Fruit fly (Drosophila melanogaster) whole organism, embryonic: ENCODE data around the gene OtopLc.

Source experiments
- Ada2b ChIP-seq: fragments of 200-800 bp; sonication (Bioruptor generic); IDR thresholded peaks from 2 replicates; pipeline ENCODE4 v1.3.6; 2022; ENCODE audit warnings: missing biosample characterization, missing genetic modification characterization
- Asciz ChIP-seq: fragments of 200-800 bp; sonication (Bioruptor generic); optimal IDR thresholded peaks from 2 replicates; lab custom pipeline; 2017; ENCODE audit warnings: missing biosample characterization, mild to moderate bottlenecking, missing genetic modification characterization, missing genetic modification reagents
- Blimp-1 ChIP-seq: fragments of 200-800 bp; sonication (Bioruptor generic); optimal IDR thresholded peaks from 3 replicates; lab custom pipeline; 2018; ENCODE audit warnings: missing biosample characterization, missing genetic modification characterization, mild to moderate bottlenecking, moderate library complexity, missing genetic modification reagents
- CG1024 ChIP-seq: fragments of 200-800 bp; sonication (Bioruptor generic); IDR thresholded peaks from 2 replicates; pipeline ENCODE4 v1.3.6; 2022; ENCODE audit warnings: missing biosample characterization, missing genetic modification characterization
- CG10274 ChIP-seq: fragments of 200-800 bp; sonication (Bioruptor generic); optimal IDR thresholded peaks from 3 replicates; lab custom pipeline; 2017; ENCODE audit warnings: missing biosample characterization, mild to moderate bottlenecking, missing genetic modification characterization
- CG10321 ChIP-seq: fragments of 200-800 bp; sonication (Bioruptor generic); IDR thresholded peaks from 2 replicates; pipeline ENCODE4 v1.3.6; 2022; ENCODE audit warnings: missing biosample characterization, missing genetic modification characterization
- CG10366 ChIP-seq: fragments of 200-800 bp; sonication (Bioruptor generic); IDR thresholded peaks from 2 replicates; pipeline ENCODE4 v1.3.6; 2022; ENCODE audit warnings: missing biosample characterization, missing genetic modification characterization
- CG11247 ChIP-seq: fragments of 200-800 bp; sonication (Bioruptor generic); IDR thresholded peaks from 2 replicates; pipeline ENCODE4 v1.3.6; 2022; ENCODE audit warnings: missing biosample characterization, missing genetic modification characterization
- CG11723 ChIP-seq: fragments of 200-800 bp; sonication (Bioruptor generic); optimal IDR thresholded peaks from 2 replicates; lab custom pipeline; 2017; ENCODE audit warnings: missing biosample characterization, mild to moderate bottlenecking, missing genetic modification characterization
- CG17361 ChIP-seq: fragments of 200-800 bp; sonication (Bioruptor generic); IDR thresholded peaks from 3 replicates; pipeline ENCODE4 v1.3.6; 2022; ENCODE audit warnings: missing biosample characterization, missing genetic modification characterization
- CG1832 ChIP-seq: fragments of 200-800 bp; sonication (Bioruptor generic); optimal IDR thresholded peaks from 2 replicates; lab custom pipeline; 2017; ENCODE audit warnings: missing biosample characterization, mild to moderate bottlenecking, missing genetic modification characterization, inconsistent platforms
- CG2116 ChIP-seq: fragments of 200-800 bp; sonication (Bioruptor generic); optimal IDR thresholded peaks from 3 replicates; lab custom pipeline; 2018; ENCODE audit warnings: missing biosample characterization, mild to moderate bottlenecking, missing genetic modification characterization
- CG2129 ChIP-seq: fragments of 200-800 bp; sonication (Bioruptor generic); IDR thresholded peaks from 2 replicates; pipeline ENCODE4 v1.3.6; 2022; ENCODE audit warnings: missing biosample characterization, missing genetic modification characterization; ENCODE audit not compliant: partially characterized antibody
- CG3065 ChIP-seq: fragments of 200-800 bp; sonication (Bioruptor generic); optimal IDR thresholded peaks from 2 replicates; lab custom pipeline; 2016; ENCODE audit warnings: missing biosample characterization, missing genetic modification characterization
- CG34422 ChIP-seq: fragments of 200-800 bp; sonication (Bioruptor generic); IDR thresholded peaks from 3 replicates; pipeline ENCODE4 v1.3.6; 2022; ENCODE audit warnings: missing biosample characterization, missing genetic modification characterization
- CG7839 ChIP-seq: fragments of 200-800 bp; sonication (Bioruptor generic); optimal IDR thresholded peaks from 3 replicates; lab custom pipeline; 2018; ENCODE audit warnings: missing biosample characterization, mild to moderate bottlenecking, missing genetic modification characterization, moderate library complexity
- Camta ChIP-seq: fragments of 200-800 bp; sonication (Bioruptor generic); optimal IDR thresholded peaks from 2 replicates; lab custom pipeline; 2016; ENCODE audit warnings: missing biosample characterization, missing genetic modification characterization
- D19A ChIP-seq: fragments of 200-800 bp; optimal IDR thresholded peaks from 3 replicates; lab custom pipeline; 2019; ENCODE audit warnings: missing biosample characterization, mild to moderate bottlenecking, missing genetic modification characterization, moderate library complexity
- Dek ChIP-seq: fragments of 200-800 bp; sonication (Bioruptor generic); optimal IDR thresholded peaks from 3 replicates; lab custom pipeline; 2019; ENCODE audit warnings: missing biosample characterization, mild to moderate bottlenecking, missing genetic modification characterization, moderate library complexity
- HHEX ChIP-seq: fragments of 200-800 bp; sonication (Bioruptor generic); optimal IDR thresholded peaks from 3 replicates; lab custom pipeline; 2017; ENCODE audit warnings: missing biosample characterization, mild to moderate bottlenecking, missing genetic modification characterization, missing genetic modification reagents
- Hr3 ChIP-seq: fragments of 200-800 bp; sonication (Bioruptor generic); optimal IDR thresholded peaks from 3 replicates; lab custom pipeline; 2016; ENCODE audit warnings: missing biosample characterization, missing genetic modification characterization
- Hr39 ChIP-seq: fragments of >200 bp; optimal IDR thresholded peaks from 2 replicates; lab custom pipeline; 2017
- Hr51 ChIP-seq, 2 experiments: fragments of 200-800 bp; sonication (Bioruptor generic); optimal IDR thresholded peaks; 2 replicates in 1 of 2; 3 replicates in 1 of 2; lab custom pipeline; 2016 to 2018; ENCODE audit warnings: missing biosample characterization in 2 of 2, missing genetic modification characterization in 2 of 2, mild to moderate bottlenecking in 1 of 2, moderate library complexity in 1 of 2
- Hr78 ChIP-seq, 2 experiments: fragments of 200-800 bp in 1 of 2; fragments of >200 bp in 1 of 2; sonication (Bioruptor generic) in 1 of 2; optimal IDR thresholded peaks; 2 replicates each; lab custom pipeline; 2017 to 2019; ENCODE audit warnings: missing biosample characterization in 2 of 2, missing genetic modification characterization in 2 of 2, mild to moderate bottlenecking in 1 of 2, moderate library complexity in 1 of 2
- MESR4 ChIP-seq: fragments of 200-800 bp; sonication (Bioruptor generic); optimal IDR thresholded peaks from 2 replicates; lab custom pipeline; 2018; ENCODE audit warnings: missing biosample characterization, mild to moderate bottlenecking, missing genetic modification characterization, moderate library complexity
- Med ChIP-seq: fragments of 200-800 bp; sonication (Bioruptor generic); peaks from one replicate; lab custom pipeline; 2016; ENCODE audit warnings: missing biosample characterization, missing genetic modification characterization, mild to moderate bottlenecking, inconsistent platforms, moderate library complexity
- Myb ChIP-seq: fragments of 200-800 bp; sonication (Bioruptor generic); optimal IDR thresholded peaks from 2 replicates; lab custom pipeline; 2016; ENCODE audit warnings: missing biosample characterization, missing genetic modification characterization
- Nf-YC ChIP-seq: fragments of 200-800 bp; optimal IDR thresholded peaks from 3 replicates; lab custom pipeline; 2019; ENCODE audit warnings: missing biosample characterization, mild to moderate bottlenecking, missing genetic modification characterization, moderate library complexity
- Oaz ChIP-seq: fragments of 200-800 bp; sonication (Bioruptor generic); IDR thresholded peaks from 2 replicates; pipeline ENCODE4 v1.3.6; 2022; ENCODE audit warnings: missing biosample characterization, missing genetic modification characterization
- PHDP ChIP-seq: fragments of 200-800 bp; sonication (Bioruptor generic); optimal IDR thresholded peaks from 3 replicates; lab custom pipeline; 2018; ENCODE audit warnings: missing biosample characterization, mild to moderate bottlenecking, missing genetic modification characterization, moderate library complexity
- Rfx ChIP-seq: fragments of 200-800 bp; sonication (Bioruptor generic); IDR thresholded peaks from 2 replicates; pipeline ENCODE4 v1.3.6; 2022; ENCODE audit warnings: missing biosample characterization, missing genetic modification characterization
- Trl ChIP-seq, 3 experiments: fragments of >200 bp in 2 of 3; fragments of 200-800 bp in 1 of 3; sonication (Bioruptor generic) in 1 of 3; optimal IDR thresholded peaks; 2 replicates in 1 of 3; 3 replicates in 2 of 3; lab custom pipeline; 2016 to 2017; ENCODE audit warnings: missing biosample characterization in 1 of 3, missing genetic modification characterization in 1 of 3
- abd-A ChIP-seq: fragments of 200-800 bp; sonication (Bioruptor generic); optimal IDR thresholded peaks from 3 replicates; lab custom pipeline; 2019; ENCODE audit warnings: missing biosample characterization, mild to moderate bottlenecking, missing genetic modification characterization, moderate library complexity
- chinmo ChIP-seq: fragments of 200-800 bp; sonication (Bioruptor generic); IDR thresholded peaks from 4 replicates; pipeline ENCODE4 v1.3.6; 2022; ENCODE audit warnings: missing biosample characterization, missing genetic modification characterization; ENCODE audit not compliant: partially characterized antibody
- ewg ChIP-seq: fragments of 200-800 bp; sonication (Bioruptor generic); optimal IDR thresholded peaks from 3 replicates; lab custom pipeline; 2017; ENCODE audit warnings: mild to moderate bottlenecking, missing biosample characterization, missing genetic modification reagents, missing genetic modification characterization
- exex ChIP-seq: fragments of 200-800 bp; sonication (Bioruptor generic); optimal IDR thresholded peaks from 4 replicates; lab custom pipeline; 2018; ENCODE audit warnings: missing biosample characterization, mild to moderate bottlenecking, missing genetic modification characterization, moderate library complexity
- fd3F ChIP-seq: fragments of 200-800 bp; sonication (Bioruptor generic); optimal IDR thresholded peaks from 2 replicates; lab custom pipeline; 2018; ENCODE audit warnings: missing biosample characterization, mild to moderate bottlenecking, missing genetic modification characterization, moderate library complexity
- gcm ChIP-seq: fragments of 200-800 bp; sonication (Bioruptor generic); optimal IDR thresholded peaks from 2 replicates; lab custom pipeline; 2019; ENCODE audit warnings: missing biosample characterization, mild to moderate bottlenecking, missing genetic modification characterization, moderate library complexity
- lab ChIP-seq: fragments of 200-800 bp; sonication (Bioruptor generic); optimal IDR thresholded peaks from 3 replicates; lab custom pipeline; 2017; ENCODE audit warnings: missing biosample characterization, missing genetic modification characterization, mild to moderate bottlenecking, moderate library complexity, missing genetic modification reagents
- lov ChIP-seq, 2 experiments: fragments of 200-800 bp in 1 of 2; fragments of >200 bp in 1 of 2; sonication (Bioruptor generic) in 1 of 2; IDR thresholded peaks in 1 of 2; optimal IDR thresholded peaks in 1 of 2; 2 replicates in 1 of 2; 3 replicates in 1 of 2; pipeline versions ENCODE4 v1.3.6 to Lab custom; 2017 to 2022; ENCODE audit warnings: missing biosample characterization in 1 of 2, missing genetic modification characterization in 1 of 2
- oc ChIP-seq: fragments of 200-800 bp; sonication (Bioruptor generic); optimal IDR thresholded peaks from 2 replicates; lab custom pipeline; 2018; ENCODE audit warnings: missing biosample characterization, mild to moderate bottlenecking, missing genetic modification characterization, moderate library complexity
- odd ChIP-seq: fragments of 200-800 bp; sonication (Bioruptor generic); optimal IDR thresholded peaks from 2 replicates; lab custom pipeline; 2017; ENCODE audit warnings: missing biosample characterization, mild to moderate bottlenecking, missing genetic modification characterization
- phol ChIP-seq: fragments of 200-800 bp; sonication (Bioruptor generic); optimal IDR thresholded peaks from 3 replicates; lab custom pipeline; 2018; ENCODE audit warnings: missing biosample characterization, mild to moderate bottlenecking, missing genetic modification characterization, moderate library complexity
- pzg ChIP-seq: fragments of 200-800 bp; sonication (Bioruptor generic); optimal IDR thresholded peaks from 3 replicates; lab custom pipeline; 2018; ENCODE audit warnings: missing biosample characterization, mild to moderate bottlenecking, missing genetic modification characterization, moderate library complexity
- run ChIP-seq: fragments of 200-800 bp; sonication (Bioruptor generic); optimal IDR thresholded peaks from 3 replicates; lab custom pipeline; 2018; ENCODE audit warnings: missing biosample characterization, mild to moderate bottlenecking, missing genetic modification characterization
- sim ChIP-seq: fragments of 200-800 bp; sonication (Bioruptor generic); IDR thresholded peaks from 2 replicates; pipeline ENCODE4 v1.3.6; 2022; ENCODE audit warnings: missing biosample characterization, missing genetic modification characterization
- slp2 ChIP-seq: fragments of 200-800 bp; sonication (Bioruptor generic); optimal IDR thresholded peaks from 2 replicates; lab custom pipeline; 2016; ENCODE audit warnings: missing biosample characterization, missing genetic modification characterization
- twi ChIP-seq: fragments of 200-800 bp; optimal IDR thresholded peaks from 2 replicates; lab custom pipeline; 2019; ENCODE audit warnings: missing biosample characterization, mild to moderate bottlenecking, missing genetic modification characterization, moderate library complexity

OtopLc gene

dm6 chrX:5638588-5638987, 24.1 kb downstream of the OtopLc start (continued):
- TF ChIP-seq odd: no peak
- TF ChIP-seq D19A (tag; lab: Kevin White, UChicago): peak; percentile 9
- TF ChIP-seq Blimp-1: no peak
- peak; percentile 57; the same call in 1 of the 2 replicates for TF ChIP-seq CG10366 (GFP tag; lab: Robert Waterston, UW)
- peak; percentile 4 for TF ChIP-seq Hr3 (GFP tag; lab: Kevin White, UChicago)
- TF ChIP-seq Myb (GFP tag; lab: Kevin White, UChicago): peak; percentile 27
- TF ChIP-seq Ada2b (GFP tag; lab: Robert Waterston, UW): peak; percentile 53; the same call in 1 of the 2 replicates
- no peak for TF ChIP-seq exex (tag; lab: Kevin White, UChicago)
- peak; percentile 60 for TF ChIP-seq CG34422 (GFP tag; lab: Robert Waterston, UW)
- TF ChIP-seq Rfx: peak; percentile 69
- TF ChIP-seq lov (optimal IDR thresholded peaks at IDR 0.05; lab: Kevin White, UChicago): no peak
- 0 out of 3 replicates have a peak, but pooled peaks have one; percentile 28 for TF ChIP-seq lov (GFP tag; IDR thresholded peaks at IDR 0.05; lab: Robert Waterston, UW)
- TF ChIP-seq run (tag; lab: Kevin White, UChicago): no peak
- TF ChIP-seq Oaz: 0 out of 2 replicates have a peak, but pooled peaks have one; percentile 19
- TF ChIP-seq lab (GFP tag; lab: Kevin White, UChicago): peak; percentile 85
- TF ChIP-seq, all 482 proteins: peak for 256

dm6 chrX:5637543-5637942, 25.1 kb downstream of the OtopLc start:
- TF ChIP-seq fd3F (GFP tag; lab: Kevin White, UChicago) (no peak), Dek (no peak), CG11723 (GFP tag; lab: Kevin White, UChicago) (no peak), Trl (optimal IDR thresholded peaks at IDR 0.05; lab: Kevin White, UChicago) (peak; percentile 57 to 72), Trl (GFP tag; optimal IDR thresholded peaks at IDR 0.05; lab: Kevin White, UChicago) (no peak), sim (GFP tag; lab: Robert Waterston, UW) (no peak), CG17361 (no peak), oc (no peak), PHDP (no peak), Hr78 (GFP tag; optimal IDR thresholded peaks at IDR 0.05; lab: Kevin White, UChicago) (no peak), CG3065 (no peak), Med (peak; percentile 47), Hr51 (GFP tag; optimal IDR thresholded peaks at IDR 0.05; lab: Kevin White, UChicago) (peak in 1 of 2 experiments; percentile 7), HHEX (no peak), CG11247 (GFP tag; lab: Robert Waterston, UW) (no peak), Hr39 (lab: Kevin White, UChicago) (no peak), Camta (GFP tag; lab: Kevin White, UChicago) (no peak), CG1024 (GFP tag; lab: Robert Waterston, UW) (no peak), CG1832 (GFP tag; lab: Kevin White, UChicago) (peak; percentile 90), CG7839 (tag; lab: Kevin White, UChicago) (no peak), twi (tag; lab: Kevin White, UChicago) (no peak), CG2129 (GFP tag; lab: Robert Waterston, UW) (no peak), CG10366 (GFP tag; lab: Robert Waterston, UW) (no peak), Nf-YC (tag; lab: Kevin White, UChicago) (peak; percentile 54), Asciz (GFP tag; lab: Kevin White, UChicago) (no peak), chinmo (0 out of 4 replicates have a peak, but pooled peaks have one; percentile 20), CG2116 (GFP tag; lab: Kevin White, UChicago) (no peak), gcm (GFP tag; lab: Kevin White, UChicago) (no peak), abd-A (tag; lab: Kevin White, UChicago) (no peak), phol (tag; lab: Kevin White, UChicago) (no peak), MESR4 (no peak), CG10321 (GFP tag; lab: Robert Waterston, UW) (peak; percentile 63; the same call in 1 of the 2 replicates), ewg (GFP tag; lab: Kevin White, UChicago) (peak; percentile 91), CG10274 (GFP tag; lab: Kevin White, UChicago) (no peak), pzg (GFP tag; lab: Kevin White, UChicago) (no peak), slp2 (no peak)
